Fruit fly (Drosophila melanogaster) whole organism, embryonic: ENCODE data around the gene CIA30.

Source experiments
- Ada2b ChIP-seq: fragments of 200-800 bp; sonication (Bioruptor generic); IDR thresholded peaks from 2 replicates; pipeline ENCODE4 v1.3.6; 2022; ENCODE audit warnings: missing biosample characterization, missing genetic modification characterization
- Aef1 ChIP-seq: fragments of 200-800 bp; sonication (Bioruptor generic); IDR thresholded peaks from 3 replicates; pipeline ENCODE4 v1.3.6; 2022; ENCODE audit warnings: missing biosample characterization, missing genetic modification characterization
- Awh ChIP-seq: fragments of 200-800 bp; sonication (Bioruptor generic); IDR thresholded peaks from 2 replicates; pipeline ENCODE4, ENCODE4 v1.3.6; 2022; ENCODE audit warnings: missing biosample characterization, missing genetic modification characterization
- CG10267 ChIP-seq: fragments of 200-800 bp; sonication (Bioruptor generic); optimal IDR thresholded peaks from 2 replicates; lab custom pipeline; 2018; ENCODE audit warnings: missing biosample characterization, mild to moderate bottlenecking, missing genetic modification characterization, moderate library complexity
- CG10274 ChIP-seq: fragments of 200-800 bp; sonication (Bioruptor generic); optimal IDR thresholded peaks from 3 replicates; lab custom pipeline; 2017; ENCODE audit warnings: missing biosample characterization, mild to moderate bottlenecking, missing genetic modification characterization
- CG10654 ChIP-seq: fragments of 200-800 bp; sonication (Bioruptor generic); optimal IDR thresholded peaks from 2 replicates; lab custom pipeline; 2016; ENCODE audit warnings: missing biosample characterization, missing genetic modification characterization
- CG12942 ChIP-seq: fragments of 200-800 bp; sonication (Bioruptor generic); optimal IDR thresholded peaks from 3 replicates; lab custom pipeline; 2016; ENCODE audit warnings: missing biosample characterization, missing genetic modification characterization
- CG15073 ChIP-seq: fragments of 200-800 bp; sonication (Bioruptor generic); optimal IDR thresholded peaks from 2 replicates; lab custom pipeline; 2016; ENCODE audit warnings: missing biosample characterization, missing genetic modification characterization
- CG2199 ChIP-seq: fragments of 200-800 bp; sonication (Bioruptor generic); IDR thresholded peaks from 3 replicates; pipeline ENCODE4 v1.3.6; 2022; ENCODE audit warnings: missing biosample characterization, missing genetic modification characterization
- CG2202 ChIP-seq: fragments of 200-800 bp; sonication (Bioruptor generic); optimal IDR thresholded peaks from 2 replicates; lab custom pipeline; 2018; ENCODE audit warnings: missing biosample characterization, mild to moderate bottlenecking, missing genetic modification characterization
- CG30431 ChIP-seq: fragments of 200-800 bp; sonication (Bioruptor generic); optimal IDR thresholded peaks from 2 replicates; lab custom pipeline; 2017; ENCODE audit warnings: missing biosample characterization, missing genetic modification characterization
- CG33557 ChIP-seq: fragments of 200-800 bp; sonication (Bioruptor generic); optimal IDR thresholded peaks from 2 replicates; lab custom pipeline; 2019; ENCODE audit warnings: missing biosample characterization, mild to moderate bottlenecking, missing genetic modification characterization, moderate library complexity
- CG4424 ChIP-seq: fragments of 200-800 bp; sonication (Bioruptor generic); optimal IDR thresholded peaks from 3 replicates; lab custom pipeline; 2016; ENCODE audit warnings: missing biosample characterization, missing genetic modification characterization
- CG6175 ChIP-seq: fragments of 200-800 bp; sonication (Bioruptor generic); IDR thresholded peaks from 3 replicates; pipeline ENCODE4 v1.3.6; 2022; ENCODE audit warnings: missing biosample characterization, missing genetic modification characterization
- CG6272 ChIP-seq: fragments of 200-800 bp; sonication (Bioruptor generic); IDR thresholded peaks from 2 replicates; pipeline ENCODE4 v1.3.6; 2022; ENCODE audit warnings: missing biosample characterization, missing genetic modification characterization
- CG6689 ChIP-seq: fragments of 200-800 bp; sonication (Bioruptor generic); IDR thresholded peaks from 2 replicates; pipeline ENCODE4 v1.3.6; 2022; ENCODE audit warnings: missing biosample characterization, missing genetic modification characterization
- CG7786 ChIP-seq: fragments of 200-800 bp; sonication (Bioruptor generic); optimal IDR thresholded peaks from 2 replicates; lab custom pipeline; 2016; ENCODE audit warnings: missing biosample characterization, missing genetic modification characterization
- CG7963 ChIP-seq: fragments of 200-800 bp; sonication (Bioruptor generic); IDR thresholded peaks from 3 replicates; pipeline ENCODE4 v1.3.6; 2022; ENCODE audit warnings: missing biosample characterization, missing genetic modification characterization; ENCODE audit not compliant: partially characterized antibody
- CG7987 ChIP-seq: fragments of 200-800 bp; sonication (Bioruptor generic); optimal IDR thresholded peaks from 2 replicates; lab custom pipeline; 2018; ENCODE audit warnings: missing biosample characterization, mild to moderate bottlenecking, missing genetic modification characterization, moderate library complexity
- CHES-1-like ChIP-seq: fragments of 200-800 bp; sonication (Bioruptor generic); optimal IDR thresholded peaks from 2 replicates; lab custom pipeline; 2016; ENCODE audit warnings: missing biosample characterization, missing genetic modification characterization
- ERR ChIP-seq: fragments of 200-800 bp; sonication (Bioruptor generic); optimal IDR thresholded peaks from 2 replicates; lab custom pipeline; 2016; ENCODE audit warnings: missing biosample characterization, missing genetic modification characterization
- Gug ChIP-seq: fragments of 200-800 bp; sonication (Bioruptor generic); IDR thresholded peaks from 4 replicates; pipeline ENCODE4 v1.3.6; 2022; ENCODE audit warnings: missing biosample characterization, missing genetic modification characterization
- Hey ChIP-seq: fragments of 200-800 bp; sonication (Bioruptor generic); optimal IDR thresholded peaks from 3 replicates; lab custom pipeline; 2018; ENCODE audit warnings: missing biosample characterization, mild to moderate bottlenecking, missing genetic modification characterization
- Mad ChIP-seq: fragments of 200-800 bp; sonication (Bioruptor generic); optimal IDR thresholded peaks from 2 replicates; lab custom pipeline; 2016; ENCODE audit warnings: missing biosample characterization, missing genetic modification characterization
- Nf-YB ChIP-seq: fragments of 200-800 bp; sonication (Bioruptor generic); optimal IDR thresholded peaks from 3 replicates; lab custom pipeline; 2019; ENCODE audit warnings: missing biosample characterization, mild to moderate bottlenecking, missing genetic modification characterization, moderate library complexity
- Pdp1 ChIP-seq, 2 experiments: fragments of 200-800 bp; sonication (Bioruptor generic); optimal IDR thresholded peaks; 3 replicates each; lab custom pipeline; 2016; ENCODE audit warnings: missing biosample characterization in 2 of 2, missing genetic modification characterization in 2 of 2, mild to moderate bottlenecking in 1 of 2, moderate library complexity in 1 of 2
- Taf1 ChIP-seq: fragments of 200-800 bp; sonication (Bioruptor generic); IDR thresholded peaks from 2 replicates; pipeline ENCODE4 v1.3.6; 2022; ENCODE audit warnings: missing biosample characterization, missing genetic modification characterization
- Tbp ChIP-seq: fragments of >200 bp; optimal IDR thresholded peaks from 2 replicates; lab custom pipeline; 2018; ENCODE audit warnings: missing biosample characterization, missing genetic modification characterization
- Vsx1 ChIP-seq: fragments of 200-800 bp; sonication (Bioruptor generic); optimal IDR thresholded peaks from 2 replicates; lab custom pipeline; 2017; ENCODE audit warnings: missing biosample characterization, mild to moderate bottlenecking, missing genetic modification characterization, missing genetic modification reagents
- ash1 ChIP-seq: fragments of 200-800 bp; sonication (Bioruptor generic); optimal IDR thresholded peaks from 2 replicates; lab custom pipeline; 2018; ENCODE audit warnings: missing biosample characterization, mild to moderate bottlenecking, missing genetic modification characterization
- cas ChIP-seq: fragments of 200-800 bp; sonication (Bioruptor generic); IDR thresholded peaks from 2 replicates; pipeline ENCODE4 v1.3.6; 2022; ENCODE audit warnings: missing biosample characterization, missing genetic modification characterization
- chinmo ChIP-seq: fragments of 200-800 bp; sonication (Bioruptor generic); IDR thresholded peaks from 4 replicates; pipeline ENCODE4 v1.3.6; 2022; ENCODE audit warnings: missing biosample characterization, missing genetic modification characterization; ENCODE audit not compliant: partially characterized antibody
- corto ChIP-seq: fragments of 200-800 bp; sonication (Bioruptor generic); optimal IDR thresholded peaks from 2 replicates; lab custom pipeline; 2016; ENCODE audit warnings: missing biosample characterization, mild to moderate bottlenecking, missing genetic modification characterization, moderate library complexity
- crol ChIP-seq: fragments of 200-800 bp; sonication (Bioruptor generic); IDR thresholded peaks from 2 replicates; pipeline ENCODE4 v1.3.6; 2022; ENCODE audit warnings: missing biosample characterization, missing genetic modification characterization
- dysf ChIP-seq: fragments of 200-800 bp; sonication (Bioruptor generic); IDR thresholded peaks from 3 replicates; pipeline ENCODE4 v1.3.6; 2022; ENCODE audit warnings: missing biosample characterization, missing genetic modification characterization
- en ChIP-seq: fragments of 200-800 bp; sonication (Bioruptor generic); optimal IDR thresholded peaks from 2 replicates; lab custom pipeline; 2016; ENCODE audit warnings: missing biosample characterization, missing genetic modification characterization
- fu2 ChIP-seq: fragments of 200-800 bp; sonication (Bioruptor generic); optimal IDR thresholded peaks from 2 replicates; lab custom pipeline; 2016; ENCODE audit warnings: missing biosample characterization, missing genetic modification characterization
- ham ChIP-seq: fragments of 200-800 bp; sonication (Bioruptor generic); IDR thresholded peaks from 2 replicates; pipeline ENCODE4 v1.3.6; 2022; ENCODE audit warnings: missing biosample characterization, missing genetic modification characterization
- hbn ChIP-seq: fragments of 200-800 bp; sonication (Bioruptor generic); IDR thresholded peaks from 2 replicates; pipeline ENCODE4 v1.3.6; 2022; ENCODE audit warnings: missing biosample characterization, missing genetic modification characterization; ENCODE audit not compliant: partially characterized antibody
- kah ChIP-seq: fragments of 200-800 bp; sonication (Bioruptor generic); optimal IDR thresholded peaks from 2 replicates; lab custom pipeline; 2018; ENCODE audit warnings: missing biosample characterization, mild to moderate bottlenecking, missing genetic modification characterization
- ken ChIP-seq: fragments of 200-800 bp; sonication (Bioruptor generic); IDR thresholded peaks from 3 replicates; pipeline ENCODE4 v1.3.6; 2022; ENCODE audit warnings: missing biosample characterization, missing genetic modification characterization
- lilli ChIP-seq: fragments of 200-800 bp; sonication (Bioruptor generic); optimal IDR thresholded peaks from 3 replicates; lab custom pipeline; 2016; ENCODE audit warnings: missing biosample characterization, missing genetic modification characterization
- org-1 ChIP-seq: fragments of 200-800 bp; sonication (Bioruptor generic); optimal IDR thresholded peaks from 2 replicates; lab custom pipeline; 2017; ENCODE audit warnings: missing biosample characterization, missing genetic modification characterization
- pros ChIP-seq: fragments of 200-800 bp; sonication (Bioruptor generic); optimal IDR thresholded peaks from 3 replicates; lab custom pipeline; 2019; ENCODE audit warnings: missing biosample characterization, mild to moderate bottlenecking, missing genetic modification characterization, moderate library complexity
- row ChIP-seq: fragments of 200-800 bp; sonication (Bioruptor generic); IDR thresholded peaks from 3 replicates; pipeline ENCODE4 v1.3.6; 2022; ENCODE audit warnings: missing biosample characterization, missing genetic modification characterization
- sqz ChIP-seq: fragments of 200-800 bp; sonication (Bioruptor generic); optimal IDR thresholded peaks from 3 replicates; lab custom pipeline; 2018; ENCODE audit warnings: missing biosample characterization, mild to moderate bottlenecking, missing genetic modification characterization
- sr ChIP-seq: fragments of 200-800 bp; sonication (Bioruptor generic); IDR thresholded peaks from 3 replicates; pipeline ENCODE4 v1.3.6; 2022; ENCODE audit warnings: missing biosample characterization, missing genetic modification characterization
- sug ChIP-seq: fragments of 200-800 bp; optimal IDR thresholded peaks from 2 replicates; lab custom pipeline; 2019; ENCODE audit warnings: missing biosample characterization, mild to moderate bottlenecking, missing genetic modification characterization, moderate library complexity
- tio ChIP-seq: fragments of 200-800 bp; sonication (Bioruptor generic); optimal IDR thresholded peaks from 2 replicates; lab custom pipeline; 2017; ENCODE audit warnings: missing biosample characterization, missing genetic modification characterization, inconsistent platforms
- trem ChIP-seq: fragments of 200-800 bp; optimal IDR thresholded peaks from 3 replicates; lab custom pipeline; 2019; ENCODE audit warnings: missing biosample characterization, mild to moderate bottlenecking, missing genetic modification characterization, moderate library complexity

CIA30 gene

dm6 chr3R:29772090-29772794 is 35.5 kb downstream of the CIA30 start (continued):
- TF ChIP-seq CG2202 (tag; lab: Kevin White, UChicago) (no peak), CG4424 (GFP tag; lab: Kevin White, UChicago) (peak; percentile 62), CG6272 (GFP tag; lab: Robert Waterston, UW) (peak; percentile 46), CHES-1-like (GFP tag; lab: Kevin White, UChicago) (no peak), CG10267 (tag; lab: Kevin White, UChicago) (peak; percentile 27), lilli (GFP tag; lab: Kevin White, UChicago) (peak; percentile 20), fu2 (GFP tag; lab: Kevin White, UChicago) (no peak), ash1 (no peak), CG12942 (GFP tag; lab: Kevin White, UChicago) (no peak), trem (tag; lab: Kevin White, UChicago) (no peak), chinmo (0 out of 4 replicates have a peak, but pooled peaks have one; percentile 8), Nf-YB (GFP tag; lab: Kevin White, UChicago) (no peak), Awh (no peak), CG7987 (GFP tag; lab: Kevin White, UChicago) (no peak), crol (GFP tag; lab: Robert Waterston, UW) (no peak), Taf1 (GFP tag; lab: Robert Waterston, UW) (no peak), ham (no peak), corto (GFP tag; lab: Kevin White, UChicago) (no peak), dysf (GFP tag; lab: Robert Waterston, UW) (0 out of 3 replicates have a peak, but pooled peaks have one; percentile 33), CG6175 (GFP tag; lab: Robert Waterston, UW) (no peak), Aef1 (0 out of 3 replicates have a peak, but pooled peaks have one; percentile 11), CG33557 (GFP tag; lab: Kevin White, UChicago) (no peak), ken (peak; percentile 39; the same call in 1 of the 3 replicates), tio (peak; percentile 62), CG7786 (GFP tag; lab: Kevin White, UChicago) (no peak), ERR (GFP tag; lab: Kevin White, UChicago) (no peak), Vsx1 (no peak), Mad (GFP tag; lab: Kevin White, UChicago) (no peak), Tbp (GFP tag; lab: Kevin White, UChicago) (no peak), CG30431 (GFP tag; lab: Kevin White, UChicago) (peak; percentile 4), kah (GFP tag; lab: Kevin White, UChicago) (no peak), Ada2b (GFP tag; lab: Robert Waterston, UW) (no peak), CG10274 (GFP tag; lab: Kevin White, UChicago) (peak; percentile 15), en (no peak), sug (no peak), CG7963 (GFP tag; lab: Robert Waterston, UW) (no peak), Pdp1 (GFP tag; optimal IDR thresholded peaks at IDR 0.05; lab: Kevin White, UChicago) (peak in 1 of 2 experiments; percentile 12), sr (GFP tag; lab: Robert Waterston, UW) (peak; percentile 32; the same call in 1 of the 3 replicates), CG15073 (GFP tag; lab: Kevin White, UChicago) (no peak), CG6689 (GFP tag; lab: Robert Waterston, UW) (peak; percentile 43; the same call in 1 of the 2 replicates), sqz (GFP tag; lab: Kevin White, UChicago) (no peak), Hey (no peak), cas (no peak), hbn (GFP tag; lab: Robert Waterston, UW) (no peak), row (GFP tag; lab: Robert Waterston, UW) (peak; percentile 82), CG2199 (GFP tag; lab: Robert Waterston, UW) (no peak), org-1 (GFP tag; lab: Kevin White, UChicago) (no peak), pros (GFP tag; lab: Kevin White, UChicago) (no peak), CG10654 (peak; percentile 25), Gug (GFP tag; lab: Robert Waterston, UW) (peak; percentile 42; the same call in 3 of the 4 replicates)
